Worm (Caenorhabditis elegans): ENCODE measurements around the gene him-18.

ce11 chrIII:4740820-4741219, 25.8 kb upstream of the him-18 start:
- TF ChIP-seq tab-1 (GFP tag; IDR thresholded peaks at IDR 0.05) (no peak), cog-1 (tag; optimal IDR thresholded peaks at IDR 0.05) (no peak), klf-2 (GFP tag; conservative IDR thresholded peaks at IDR 0.05) (no peak), T22C8.4 (GFP tag; IDR thresholded peaks at IDR 0.05) (no peak), flt-1 (GFP tag; IDR thresholded peaks at IDR 0.05) (no peak)

Measured in whole organism, midembryonic.